Fruit fly (Drosophila melanogaster) whole organism, prepupa: ENCODE results near the gene CG43702.

Experiments used
- CG10669 ChIP-seq: fragments of 200-800 bp; sonication (Bioruptor generic); optimal IDR thresholded peaks from 3 replicates; lab custom pipeline; 2018; ENCODE audit warnings: missing biosample characterization, mild to moderate bottlenecking, missing genetic modification characterization, moderate library complexity
- CG11294 ChIP-seq: fragments of 200-800 bp; sonication (Bioruptor generic); IDR thresholded peaks from 2 replicates; pipeline ENCODE4 v1.3.6; 2022; ENCODE audit warnings: missing biosample characterization, missing genetic modification characterization
- CG11762 ChIP-seq: fragments of 200-800 bp; sonication (Bioruptor generic); optimal IDR thresholded peaks from 3 replicates; lab custom pipeline; 2016; ENCODE audit warnings: missing biosample characterization, missing genetic modification characterization; ENCODE audit not compliant: insufficient read depth
- CG11902 ChIP-seq: fragments of 200-800 bp; sonication (Bioruptor generic); optimal IDR thresholded peaks from 3 replicates; lab custom pipeline; 2016; ENCODE audit warnings: missing biosample characterization, missing genetic modification characterization
- CG15336 ChIP-seq: fragments of 200-800 bp; sonication (Bioruptor generic); IDR thresholded peaks from 2 replicates; pipeline ENCODE4 v1.3.6; 2022; ENCODE audit warnings: missing biosample characterization, missing genetic modification characterization
- CG1621 ChIP-seq: fragments of 200-800 bp; sonication (Bioruptor generic); optimal IDR thresholded peaks from 3 replicates; lab custom pipeline; 2018; ENCODE audit warnings: missing biosample characterization, mild to moderate bottlenecking, missing genetic modification characterization
- CG16779 ChIP-seq: fragments of 200-800 bp; sonication (Bioruptor generic); optimal IDR thresholded peaks from 3 replicates; lab custom pipeline; 2017; ENCODE audit warnings: missing biosample characterization, mild to moderate bottlenecking, missing genetic modification characterization
- CG3032 ChIP-seq: fragments of 200-800 bp; optimal IDR thresholded peaks from 2 replicates; lab custom pipeline; 2019; ENCODE audit warnings: missing biosample characterization, mild to moderate bottlenecking, missing genetic modification characterization, moderate library complexity
- CG32006 ChIP-seq: fragments of 200-800 bp; sonication (Bioruptor generic); optimal IDR thresholded peaks from 3 replicates; lab custom pipeline; 2017; ENCODE audit warnings: missing biosample characterization, mild to moderate bottlenecking, missing genetic modification characterization
- CG3919 ChIP-seq: fragments of 200-800 bp; sonication (Bioruptor generic); optimal IDR thresholded peaks from 3 replicates; lab custom pipeline; 2016; ENCODE audit warnings: missing biosample characterization, missing genetic modification characterization
- CG4318 ChIP-seq: fragments of 200-800 bp; sonication (Bioruptor generic); optimal IDR thresholded peaks from 3 replicates; lab custom pipeline; 2017; ENCODE audit warnings: missing biosample characterization, mild to moderate bottlenecking, missing genetic modification characterization
- CG6163 ChIP-seq: fragments of 200-800 bp; sonication (Bioruptor generic); IDR thresholded peaks from 3 replicates; pipeline ENCODE4 v1.3.6; 2022; ENCODE audit warnings: missing biosample characterization, missing genetic modification characterization
- CG6276 ChIP-seq: fragments of 200-800 bp; sonication (Bioruptor generic); optimal IDR thresholded peaks from 2 replicates; lab custom pipeline; 2017; ENCODE audit warnings: missing biosample characterization, mild to moderate bottlenecking, missing genetic modification characterization
- CG6792 ChIP-seq: fragments of 200-800 bp; sonication (Bioruptor generic); optimal IDR thresholded peaks from 3 replicates; lab custom pipeline; 2016; ENCODE audit warnings: missing biosample characterization, missing genetic modification characterization
- CG6808 ChIP-seq: fragments of 200-800 bp; sonication (Bioruptor generic); optimal IDR thresholded peaks from 3 replicates; lab custom pipeline; 2017; ENCODE audit warnings: missing biosample characterization, missing genetic modification characterization, mild to moderate bottlenecking, moderate library complexity, missing genetic modification reagents
- CG6854 ChIP-seq: fragments of 200-800 bp; sonication (Bioruptor generic); optimal IDR thresholded peaks from 2 replicates; lab custom pipeline; 2017; ENCODE audit warnings: missing biosample characterization, mild to moderate bottlenecking, missing genetic modification characterization
- CG7368 ChIP-seq: fragments of 200-800 bp; sonication (Bioruptor generic); optimal IDR thresholded peaks from 3 replicates; lab custom pipeline; 2016; ENCODE audit warnings: missing biosample characterization, missing genetic modification characterization
- CG8119 ChIP-seq: fragments of 200-800 bp; sonication (Bioruptor generic); IDR thresholded peaks from 3 replicates; pipeline ENCODE4 v1.3.6; 2022; ENCODE audit warnings: missing biosample characterization, missing genetic modification characterization
- CG8632 ChIP-seq: fragments of 200-800 bp; sonication (Bioruptor generic); optimal IDR thresholded peaks from 3 replicates; lab custom pipeline; 2016; ENCODE audit warnings: missing biosample characterization, missing genetic modification characterization
- CG9139 ChIP-seq: fragments of 200-800 bp; sonication (Bioruptor generic); optimal IDR thresholded peaks from 3 replicates; lab custom pipeline; 2017; ENCODE audit warnings: missing biosample characterization, mild to moderate bottlenecking, missing genetic modification characterization
- Eip75B ChIP-seq: fragments of 200-800 bp; sonication (Bioruptor generic); optimal IDR thresholded peaks from 3 replicates; lab custom pipeline; 2016; ENCODE audit warnings: missing biosample characterization, missing genetic modification characterization
- Eip78C ChIP-seq: fragments of 200-800 bp; sonication (Bioruptor generic); peaks from one replicate; lab custom pipeline; 2016; ENCODE audit warnings: missing biosample characterization, missing genetic modification characterization
- Eip93F ChIP-seq: fragments of 200-800 bp; sonication (Bioruptor generic); optimal IDR thresholded peaks from 2 replicates; lab custom pipeline; 2016; ENCODE audit warnings: missing biosample characterization, mild to moderate bottlenecking, missing genetic modification characterization
- Ets21C ChIP-seq: fragments of 200-800 bp; sonication (Bioruptor generic); optimal IDR thresholded peaks from 3 replicates; lab custom pipeline; 2016; ENCODE audit warnings: missing biosample characterization, missing genetic modification characterization
- Ets96B ChIP-seq: fragments of 200-800 bp; optimal IDR thresholded peaks from 2 replicates; lab custom pipeline; 2019; ENCODE audit warnings: missing biosample characterization, mild to moderate bottlenecking, missing genetic modification characterization, moderate library complexity
- Gug ChIP-seq: fragments of 200-800 bp; sonication (Bioruptor generic); IDR thresholded peaks from 2 replicates; pipeline ENCODE4 v1.3.6; 2022; ENCODE audit warnings: missing biosample characterization, missing genetic modification characterization
- Hr38 ChIP-seq: sonication (Bioruptor generic); optimal IDR thresholded peaks from 2 replicates; lab custom pipeline; 2016; ENCODE audit warnings: missing biosample characterization, missing genetic modification characterization
- Hr39 ChIP-seq: fragments of 200-800 bp; sonication (Bioruptor generic); optimal IDR thresholded peaks from 2 replicates; lab custom pipeline; 2016; ENCODE audit warnings: missing biosample characterization, missing genetic modification characterization
- Hr4 ChIP-seq: fragments of 200-800 bp; sonication (Bioruptor generic); optimal IDR thresholded peaks from 3 replicates; lab custom pipeline; 2016; ENCODE audit warnings: missing biosample characterization, missing genetic modification characterization
- Lpt ChIP-seq: fragments of 200-800 bp; sonication (Bioruptor generic); optimal IDR thresholded peaks from 3 replicates; lab custom pipeline; 2016; ENCODE audit warnings: missing biosample characterization, missing genetic modification characterization
- Smox ChIP-seq: fragments of 200-800 bp; sonication (Bioruptor generic); optimal IDR thresholded peaks from 3 replicates; lab custom pipeline; 2016; ENCODE audit warnings: missing biosample characterization, missing genetic modification characterization
- Sox102F ChIP-seq: fragments of 200-800 bp; sonication (Bioruptor generic); optimal IDR thresholded peaks from 2 replicates; lab custom pipeline; 2016; ENCODE audit warnings: missing biosample characterization, mild to moderate bottlenecking, missing genetic modification characterization
- Sox15 ChIP-seq: fragments of 200-800 bp; sonication (Bioruptor generic); optimal IDR thresholded peaks from 3 replicates; lab custom pipeline; 2016; ENCODE audit warnings: missing biosample characterization, missing genetic modification characterization
- achi ChIP-seq: fragments of 200-800 bp; sonication (Bioruptor generic); optimal IDR thresholded peaks from 3 replicates; lab custom pipeline; 2016; ENCODE audit warnings: missing biosample characterization, missing genetic modification characterization
- cyc ChIP-seq: fragments of 200-800 bp; sonication (Bioruptor generic); optimal IDR thresholded peaks from 3 replicates; lab custom pipeline; 2016; ENCODE audit warnings: missing biosample characterization, missing genetic modification characterization
- dac ChIP-seq: fragments of 200-800 bp; sonication (Bioruptor generic); optimal IDR thresholded peaks from 2 replicates; lab custom pipeline; 2017; ENCODE audit warnings: missing biosample characterization, mild to moderate bottlenecking, missing genetic modification characterization
- dsx ChIP-seq: fragments of 200-800 bp; optimal IDR thresholded peaks from 3 replicates; lab custom pipeline; 2019; ENCODE audit warnings: missing biosample characterization, mild to moderate bottlenecking, missing genetic modification characterization, moderate library complexity; ENCODE audit not compliant: poor library complexity, severe bottlenecking
- eg ChIP-seq: fragments of 200-800 bp; sonication (Bioruptor generic); IDR thresholded peaks from 3 replicates; pipeline ENCODE4 v1.3.6; 2022; ENCODE audit warnings: missing biosample characterization, missing genetic modification characterization
- esn ChIP-seq: fragments of 200-800 bp; sonication (Bioruptor generic); optimal IDR thresholded peaks from 2 replicates; lab custom pipeline; 2016; ENCODE audit warnings: missing biosample characterization, mild to moderate bottlenecking, missing genetic modification characterization, moderate library complexity
- fd59A ChIP-seq: fragments of 200-800 bp; sonication (Bioruptor generic); optimal IDR thresholded peaks from 2 replicates; lab custom pipeline; 2017; ENCODE audit warnings: missing biosample characterization, mild to moderate bottlenecking, missing genetic modification characterization, missing genetic modification reagents
- fd85E ChIP-seq: fragments of 200-800 bp; sonication (Bioruptor generic); optimal IDR thresholded peaks from 3 replicates; lab custom pipeline; 2016; ENCODE audit warnings: missing biosample characterization, missing genetic modification characterization
- fkh ChIP-seq: fragments of 200-800 bp; sonication (Bioruptor generic); optimal IDR thresholded peaks from 3 replicates; lab custom pipeline; 2017; ENCODE audit warnings: missing biosample characterization, mild to moderate bottlenecking, missing genetic modification characterization, moderate library complexity
- lz ChIP-seq: fragments of 200-800 bp; sonication (Bioruptor generic); optimal IDR thresholded peaks from 3 replicates; lab custom pipeline; 2016; ENCODE audit warnings: missing biosample characterization, missing genetic modification characterization
- net ChIP-seq: fragments of 200-800 bp; sonication (Bioruptor generic); optimal IDR thresholded peaks from 3 replicates; lab custom pipeline; 2016; ENCODE audit warnings: missing biosample characterization, missing genetic modification characterization
- pdm3 ChIP-seq: fragments of 200-800 bp; sonication (Bioruptor generic); optimal IDR thresholded peaks from 3 replicates; lab custom pipeline; 2016; ENCODE audit warnings: missing biosample characterization, missing genetic modification characterization
- spab ChIP-seq: fragments of 200-800 bp; sonication (Bioruptor generic); optimal IDR thresholded peaks from 2 replicates; lab custom pipeline; 2017; ENCODE audit warnings: missing biosample characterization, mild to moderate bottlenecking, missing genetic modification characterization, missing genetic modification reagents
- ss ChIP-seq, 2 experiments: fragments of 200-800 bp; sonication (Bioruptor generic); optimal IDR thresholded peaks; 2 replicates in 1 of 2; 3 replicates in 1 of 2; lab custom pipeline; 2017 to 2018; ENCODE audit warnings: mild to moderate bottlenecking in 2 of 2, missing biosample characterization in 2 of 2, missing genetic modification characterization in 2 of 2, moderate library complexity in 1 of 2
- svp ChIP-seq: fragments of 200-800 bp; sonication (Bioruptor generic); peaks from one replicate; lab custom pipeline; 2016; ENCODE audit warnings: missing biosample characterization, missing genetic modification characterization
- topi ChIP-seq: fragments of 200-800 bp; sonication (Bioruptor generic); optimal IDR thresholded peaks from 3 replicates; lab custom pipeline; 2016; ENCODE audit warnings: missing biosample characterization, missing genetic modification characterization
- vri ChIP-seq: fragments of 200-800 bp; sonication (Bioruptor generic); optimal IDR thresholded peaks from 3 replicates; lab custom pipeline; 2016; ENCODE audit warnings: missing biosample characterization, mild to moderate bottlenecking, missing genetic modification characterization

The CG43702 gene

dm6 chr3L:21257731-21258130, 40.7 kb upstream of the CG43702 start, which contains the start of gene CG43218:
Gene CG43218 (plus strand): TSS chr3L:21258020.
- TF ChIP-seq dsx (GFP tag; lab: Kevin White, UChicago) (peak; percentile 45), Eip78C (GFP tag; lab: Kevin White, UChicago) (peak; percentile 65), CG11294 (GFP tag; lab: Robert Waterston, UW) (no peak)

dm6 chr3L:21259257-21259656, 39.2 kb upstream of the CG43702 start:
- TF ChIP-seq fd85E (GFP tag; lab: Kevin White, UChicago) (no peak), CG16779 (tag; lab: Kevin White, UChicago) (no peak), Gug (GFP tag; lab: Robert Waterston, UW) (no peak), svp (GFP tag; lab: Kevin White, UChicago) (no peak), achi (GFP tag; lab: Kevin White, UChicago) (peak; percentile 18), eg (peak; percentile 55; the same call in 2 of the 3 replicates), spab (GFP tag; lab: Kevin White, UChicago) (no peak), CG15336 (GFP tag; lab: Robert Waterston, UW) (peak; percentile 49), CG8119 (GFP tag; lab: Robert Waterston, UW) (peak; percentile 72), CG1621 (tag; lab: Kevin White, UChicago) (no peak), esn (no peak), Hr39 (GFP tag; lab: Kevin White, UChicago) (no peak), cyc (GFP tag; lab: Kevin White, UChicago) (no peak), pdm3 (GFP tag; lab: Kevin White, UChicago) (peak; percentile 13), ss (GFP tag; optimal IDR thresholded peaks at IDR 0.05; lab: Kevin White, UChicago) (no peak), Sox15 (GFP tag; lab: Kevin White, UChicago) (no peak), lz (no peak), Smox (GFP tag; lab: Kevin White, UChicago) (no peak), CG3032 (tag; lab: Kevin White, UChicago) (no peak), Sox102F (GFP tag; lab: Kevin White, UChicago) (no peak), CG11902 (no peak), dac (peak; percentile 55), Ets21C (no peak), Eip75B (GFP tag; lab: Kevin White, UChicago) (no peak), CG6276 (GFP tag; lab: Kevin White, UChicago) (peak; percentile 47), CG32006 (GFP tag; lab: Kevin White, UChicago) (peak; percentile 84), Lpt (GFP tag; lab: Kevin White, UChicago) (no peak), CG9139 (GFP tag; lab: Kevin White, UChicago) (no peak), Ets96B (tag; lab: Kevin White, UChicago) (no peak), CG6854 (GFP tag; lab: Kevin White, UChicago) (no peak), CG7368 (peak; percentile 1), CG8632 (no peak), CG11762 (GFP tag; lab: Kevin White, UChicago) (no peak), Eip93F (GFP tag; lab: Kevin White, UChicago) (no peak), Hr38 (GFP tag; lab: Kevin White, UChicago) (no peak), CG6808 (GFP tag; lab: Kevin White, UChicago) (no peak), CG6163 (GFP tag; lab: Robert Waterston, UW) (peak; percentile 10; the same call in 1 of the 3 replicates), fkh (peak; percentile 31), CG3919 (peak; percentile 35), Hr4 (GFP tag; lab: Kevin White, UChicago) (peak; percentile 77), topi (no peak), CG6792 (no peak), CG11294 (GFP tag; lab: Robert Waterston, UW) (no peak), CG10669 (GFP tag; lab: Kevin White, UChicago) (no peak), CG4318 (peak; percentile 66), vri (GFP tag; lab: Kevin White, UChicago) (no peak), fd59A (GFP tag; lab: Kevin White, UChicago) (no peak), Eip78C (GFP tag; lab: Kevin White, UChicago) (peak; percentile 88), net (GFP tag; lab: Kevin White, UChicago) (peak; percentile 2)
